Worm (Caenorhabditis elegans): ENCODE measurements around the gene Y67D8C.7.

ce11 chrIV:3086825-3087224 is 20.1 kb upstream of the Y67D8C.7 start, which contains the start of gene Y67D8C.9:
- TF ChIP-seq tbx-2 (tag; optimal IDR thresholded peaks at IDR 0.05) (no peak), blmp-1 (tag; optimal IDR thresholded peaks at IDR 0.05) (no peak)

All from whole organism, L1 larva.